Worm (Caenorhabditis elegans) whole organism, early embryonic: ENCODE results near the gene pfd-1.
"Not testable (repeated sequence)": the region's sequence is repeated elsewhere in the genome, so short reads cannot be mapped to it uniquely, and the experiment has no call there.

Experiments
- B0310.2 ChIP-seq: sonication (generic microtip); optimal IDR thresholded peaks from 2 replicates; lab custom pipeline; 2016; ENCODE audit warnings: mild to moderate bottlenecking, missing genetic modification characterization, missing compliant biosample characterization
- F13C5.2 ChIP-seq: sonication (generic microtip); optimal IDR thresholded peaks from 2 replicates; lab custom pipeline; 2017; ENCODE audit warnings: mild to moderate bottlenecking, missing genetic modification characterization, inconsistent platforms, missing compliant biosample characterization
- aly-1 ChIP-seq: sonication (generic microtip); optimal IDR thresholded peaks from 2 replicates; lab custom pipeline; 2016; ENCODE audit warnings: missing genetic modification characterization, missing compliant biosample characterization
- ama-1 ChIP-seq: fragments of 150-350 bp; optimal IDR thresholded peaks from 2 replicates; lab custom pipeline; 2014
- ceh-13 ChIP-seq: fragments of 200-800 bp; sonication (Bioruptor generic); optimal IDR thresholded peaks from 2 replicates; lab custom pipeline; 2018; ENCODE audit warnings: mild to moderate bottlenecking, missing genetic modification characterization, missing compliant biosample characterization
- ceh-36 ChIP-seq: sonication (generic microtip); optimal IDR thresholded peaks from 2 replicates; lab custom pipeline; 2016; ENCODE audit warnings: missing genetic modification characterization, inconsistent platforms, missing compliant biosample characterization
- ets-7 ChIP-seq: sonication (generic microtip); optimal IDR thresholded peaks from 2 replicates; lab custom pipeline; 2016; ENCODE audit warnings: missing genotype, missing genetic modification characterization, missing compliant biosample characterization
- flt-1 ChIP-seq: fragments of 200-800 bp; sonication (Bioruptor generic); IDR thresholded peaks from 2 replicates; pipeline ENCODE4 v1.3.6; 2022; ENCODE audit warnings: missing genetic modification characterization, missing compliant biosample characterization
- hmbx-1 ChIP-seq: sonication (generic microtip); optimal IDR thresholded peaks from 2 replicates; lab custom pipeline; 2016; ENCODE audit warnings: mild to moderate bottlenecking, missing genetic modification characterization, missing compliant biosample characterization
- hmg-4 ChIP-seq: fragments of 200-800 bp; sonication (Bioruptor generic); optimal IDR thresholded peaks from 2 replicates; lab custom pipeline; 2018; ENCODE audit warnings: mild to moderate bottlenecking, missing genetic modification characterization, missing compliant biosample characterization
- hnd-1 ChIP-seq: sonication (generic microtip); optimal IDR thresholded peaks from 2 replicates; lab custom pipeline; 2016; ENCODE audit warnings: missing genetic modification characterization, missing compliant biosample characterization
- pes-1 ChIP-seq: fragments of 200-800 bp; sonication (Bioruptor generic); IDR thresholded peaks from 2 replicates; pipeline ENCODE4 v1.3.6; 2022; ENCODE audit warnings: missing genetic modification reagents, missing genetic modification characterization, missing compliant biosample characterization
- scrt-1 ChIP-seq: fragments of 200-800 bp; sonication (Bioruptor generic); IDR thresholded peaks from 2 replicates; pipeline ENCODE4 v1.3.6; 2022; ENCODE audit warnings: missing genetic modification characterization, missing compliant biosample characterization
- sea-1 ChIP-seq: fragments of 200-800 bp; sonication (Bioruptor generic); conservative IDR thresholded peaks from 2 replicates; pipeline ENCODE4 v1.3.6; 2022; ENCODE audit warnings: missing genetic modification characterization, missing compliant biosample characterization
- tbx-11 ChIP-seq: fragments of 200-800 bp; sonication (Bioruptor generic); IDR thresholded peaks from 2 replicates; pipeline ENCODE4 v1.3.6; 2022; ENCODE audit warnings: missing genetic modification characterization, missing compliant biosample characterization
- tbx-37 ChIP-seq: fragments of 200-800 bp; sonication (Bioruptor generic); conservative IDR thresholded peaks from 2 replicates; pipeline ENCODE4 v1.3.6; 2022; ENCODE audit warnings: missing genetic modification reagents, missing genetic modification characterization, missing compliant biosample characterization
- tra-4 ChIP-seq: sonication (generic microtip); optimal IDR thresholded peaks from 2 replicates; lab custom pipeline; 2017; ENCODE audit warnings: missing genetic modification characterization, missing compliant biosample characterization

Gene pfd-1

ce11 chrIV:11169652-11170051 lies 19.7 kb downstream of the pfd-1 start, which contains the start of gene nhr-67:
nhr-67 (plus strand) TSS chrIV:11169748.
- TF ChIP-seq hmg-4 (GFP tag; lab: Kevin White, UChicago) = no peak
- no peak for TF ChIP-seq B0310.2 (tag; lab: Kevin White, UChicago)
- TF ChIP-seq hnd-1 (tag; lab: Kevin White, UChicago) = no peak
- no peak for TF ChIP-seq ceh-13 (GFP tag; lab: Kevin White, UChicago)
- no peak for TF ChIP-seq tbx-11
- no peak for TF ChIP-seq tbx-37 (GFP tag; lab: Robert Waterston, UW)
- no peak for TF ChIP-seq F13C5.2 (tag; lab: Kevin White, UChicago)
- TF ChIP-seq sea-1 = no peak
- no peak for TF ChIP-seq pes-1 (GFP tag; lab: Robert Waterston, UW)
- no peak for TF ChIP-seq ets-7
- TF ChIP-seq ceh-36 = no peak
- no peak for TF ChIP-seq scrt-1 (GFP tag; lab: Robert Waterston, UW)
- TF ChIP-seq ama-1 (lab: Kevin White, UChicago) = no peak

DNA sequence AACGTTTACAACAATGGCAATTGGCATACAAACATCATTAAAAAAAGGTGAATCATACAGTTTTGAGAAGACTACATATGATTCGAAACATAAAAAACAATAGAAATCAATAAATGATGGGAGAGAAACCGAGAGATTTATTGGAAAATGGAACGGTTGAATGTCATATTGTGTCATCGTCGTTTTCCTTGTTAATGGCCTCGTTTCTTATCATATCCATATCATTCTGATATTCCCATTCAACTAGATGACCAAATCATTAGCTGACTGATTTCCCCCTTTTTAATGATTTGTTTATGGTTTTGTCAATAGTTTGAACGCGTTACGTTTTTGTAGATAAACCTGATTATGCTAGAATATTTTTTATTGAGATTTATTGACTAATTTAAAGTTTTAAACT lies 24.9 kb downstream of the pfd-1 start:
- no peak for TF ChIP-seq F13C5.2 (tag; lab: Kevin White, UChicago)
- no peak for TF ChIP-seq aly-1 (tag; lab: Kevin White, UChicago)
- no peak for TF ChIP-seq tbx-11
- no peak for TF ChIP-seq tbx-37 (GFP tag; lab: Robert Waterston, UW)
- no peak for TF ChIP-seq hnd-1 (tag; lab: Kevin White, UChicago)

DNA sequence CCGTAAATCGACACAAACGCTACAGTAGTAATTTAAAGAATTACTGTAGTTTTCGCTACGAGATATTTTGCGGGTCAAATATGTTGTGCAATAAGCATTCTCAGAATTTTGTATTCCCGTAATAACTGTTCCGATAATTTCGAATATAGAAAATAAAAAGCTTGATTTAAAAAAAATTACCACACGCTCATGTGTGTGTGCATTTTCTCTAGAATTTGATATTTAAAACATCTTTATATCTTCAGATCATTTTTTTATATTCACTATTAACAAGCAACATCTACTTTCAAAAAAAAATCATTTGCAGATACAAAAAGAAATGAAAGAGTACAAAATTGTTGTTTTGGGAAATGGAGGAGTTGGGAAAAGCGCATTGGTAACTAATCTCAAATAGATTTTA lies 27.1 kb downstream of the pfd-1 start, which contains the start of gene rap-3:
TSS of gene rap-3 (plus strand) at position 301 of the 400 bp plus-strand sequence.
- no peak for TF ChIP-seq F13C5.2 (tag; lab: Kevin White, UChicago)
- no peak for TF ChIP-seq ets-7
- no peak for TF ChIP-seq hnd-1 (tag; lab: Kevin White, UChicago)
- no peak for TF ChIP-seq tra-4
- no peak for TF ChIP-seq tbx-11
- no peak for TF ChIP-seq tbx-37 (GFP tag; lab: Robert Waterston, UW)
- no peak for TF ChIP-seq pes-1 (GFP tag; lab: Robert Waterston, UW)
- no peak for TF ChIP-seq B0310.2 (tag; lab: Kevin White, UChicago)
- TF ChIP-seq ama-1 (lab: Kevin White, UChicago) = no peak
- TF ChIP-seq ceh-13 (GFP tag; lab: Kevin White, UChicago) = no peak
- TF ChIP-seq sea-1 = no peak
- no peak for TF ChIP-seq aly-1 (tag; lab: Kevin White, UChicago)
- no peak for TF ChIP-seq flt-1 (GFP tag; lab: Robert Waterston, UW)
- no peak for TF ChIP-seq hmbx-1
- TF ChIP-seq hmg-4 (GFP tag; lab: Kevin White, UChicago) = no peak
- no peak for TF ChIP-seq scrt-1 (GFP tag; lab: Robert Waterston, UW)
- TF ChIP-seq ceh-36 = no peak

DNA sequence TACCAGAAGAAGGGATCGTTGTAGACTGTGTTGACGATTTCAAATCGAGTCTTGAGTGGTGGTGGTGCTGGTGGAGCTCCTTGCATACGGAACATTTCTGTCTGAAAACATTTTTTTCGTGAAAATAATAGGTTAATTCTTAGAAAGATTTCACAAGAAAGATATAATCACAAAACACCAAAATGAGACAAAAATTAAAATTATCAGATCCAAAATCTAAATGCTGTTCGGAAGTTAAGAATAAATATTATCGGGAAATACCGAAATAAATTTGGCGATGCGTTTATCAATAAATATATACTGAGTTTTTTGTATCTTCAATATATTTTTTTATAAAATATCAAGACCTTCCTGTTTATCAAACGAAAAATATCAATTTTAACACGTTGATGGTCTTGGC lies 28.6 kb downstream of the pfd-1 start, which contains the start of gene C08F8.9:
TSS of gene C08F8.9 (minus strand) at position 101 of the 400 bp plus-strand sequence.
- no peak for TF ChIP-seq hmg-4 (GFP tag; lab: Kevin White, UChicago)
- no peak for TF ChIP-seq flt-1 (GFP tag; lab: Robert Waterston, UW)
- no peak for TF ChIP-seq scrt-1 (GFP tag; lab: Robert Waterston, UW)
- no peak for TF ChIP-seq B0310.2 (tag; lab: Kevin White, UChicago)

- not testable (repeated sequence) for TF ChIP-seq pes-1 (GFP tag; lab: Robert Waterston, UW); hmg-4 (GFP tag; lab: Kevin White, UChicago); hmbx-1
These were observed 29.3 kb downstream of the pfd-1 start, which contains the start of gene cpt-2 for ce11 chrIV:11179123-11179740. cpt-2 (plus strand) TSS chrIV:11179645.

- TF ChIP-seq tbx-37 (GFP tag; lab: Robert Waterston, UW) (no peak), scrt-1 (GFP tag; lab: Robert Waterston, UW) (no peak), ets-7 (no peak), hnd-1 (tag; lab: Kevin White, UChicago) (no peak)
These were observed 30.2 kb downstream of the pfd-1 start for ce11 chrIV:11180077-11180476.

- TF ChIP-seq ets-7 (no peak), pes-1 (GFP tag; lab: Robert Waterston, UW) (no peak), scrt-1 (GFP tag; lab: Robert Waterston, UW) (no peak), ceh-13 (GFP tag; lab: Kevin White, UChicago) (no peak), tbx-11 (no peak), sea-1 (no peak), tbx-37 (GFP tag; lab: Robert Waterston, UW) (no peak), aly-1 (tag; lab: Kevin White, UChicago) (no peak), F13C5.2 (tag; lab: Kevin White, UChicago) (no peak)
These were observed 33.1 kb downstream of the pfd-1 start, which contains the start of gene prx-14 for ce11 chrIV:11183013-11183412. prx-14 (plus strand) TSS chrIV:11183132.

DNA sequence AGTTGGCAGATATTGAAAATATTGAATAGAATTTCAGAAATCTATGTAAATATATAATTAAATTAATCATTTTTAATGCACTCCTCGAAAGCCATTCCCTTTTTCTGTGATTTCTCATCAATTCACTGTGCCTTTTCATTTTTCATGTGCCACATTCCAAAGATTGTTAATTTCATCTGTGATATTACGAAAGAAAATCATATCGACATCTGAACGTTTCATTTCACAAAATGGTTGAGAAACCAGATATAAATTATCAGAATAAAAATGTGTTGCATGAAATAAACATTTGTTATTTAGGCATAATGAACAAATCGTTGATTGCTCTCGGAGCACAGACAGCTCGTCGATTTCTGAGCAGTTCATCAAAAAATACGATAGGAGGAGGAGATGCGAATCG lies 34.1 kb downstream of the pfd-1 start, which contains the start of gene nuaf-3:
TSS of gene nuaf-3 (plus strand) at position 301 of the 400 bp plus-strand sequence.
- TF ChIP-seq pes-1 (GFP tag; lab: Robert Waterston, UW) = no peak
- no peak for TF ChIP-seq ceh-13 (GFP tag; lab: Kevin White, UChicago)
- TF ChIP-seq ceh-36 = no peak
- TF ChIP-seq ama-1 (lab: Kevin White, UChicago) = no peak
- TF ChIP-seq sea-1 = no peak
- TF ChIP-seq tbx-37 (GFP tag; lab: Robert Waterston, UW) = no peak
- no peak for TF ChIP-seq aly-1 (tag; lab: Kevin White, UChicago)
- no peak for TF ChIP-seq hmg-4 (GFP tag; lab: Kevin White, UChicago)
- TF ChIP-seq tra-4 = no peak
- TF ChIP-seq ets-7 = no peak
- no peak for TF ChIP-seq F13C5.2 (tag; lab: Kevin White, UChicago)
- no peak for TF ChIP-seq flt-1 (GFP tag; lab: Robert Waterston, UW)
